Worm (Caenorhabditis elegans): ENCODE results near the gene dnj-23.

DNA sequence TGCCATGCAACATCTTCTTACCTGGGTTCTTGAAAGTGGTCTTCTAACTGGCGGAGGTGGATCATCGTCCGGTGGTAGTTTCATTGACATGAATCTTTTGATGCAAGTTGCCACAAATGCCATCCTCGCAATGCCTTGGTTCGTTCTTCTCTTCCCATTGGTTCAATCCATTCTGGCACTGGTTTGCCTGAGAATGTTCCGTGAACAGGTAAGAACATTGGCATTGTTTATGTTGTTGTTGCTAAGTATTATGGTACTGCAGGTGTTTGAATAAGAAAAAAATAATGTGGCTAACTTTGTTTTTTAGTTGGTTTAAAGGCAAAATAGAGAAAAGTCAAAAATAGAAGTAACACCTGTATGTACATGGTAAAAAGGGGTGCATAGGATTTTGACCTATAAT is 35.4 kb upstream of the dnj-23 start:
- TF ChIP-seq W03F9.2 (tag; optimal IDR thresholded peaks at IDR 0.05) (no peak), him-1 (tag; optimal IDR thresholded peaks at IDR 0.05) (no peak)
